Fruit fly (Drosophila melanogaster) whole organism, larva: ENCODE measurements around the gene CG17928.

ENCODE experiments used
- noc ChIP-seq: fragments of 200-800 bp; sonication (Bioruptor generic); optimal IDR thresholded peaks from 3 replicates; lab custom pipeline; 2019; ENCODE audit warnings: missing biosample characterization, mild to moderate bottlenecking, missing genetic modification characterization, moderate library complexity

Gene CG17928

dm6 chr2L:16791345-16791744 is at the start of gene CG17928:
Gene CG17928, plus strand, starts transcription at chr2L:16791568.
- TF ChIP-seq noc: no peak

- TF ChIP-seq noc: no peak
These were observed 48.1 kb upstream of the CG17928 start, which contains the start of the genes LSm7 and BuGZ for dm6 chr2L:16743055-16743805. Gene LSm7, minus strand, starts transcription at chr2L:16743100. Gene BuGZ, plus strand, starts transcription at chr2L:16743405.

- no peak for TF ChIP-seq noc
These were observed 44.2 kb upstream of the CG17928 start for dm6 chr2L:16747145-16747544.

- TF ChIP-seq noc: no peak
These were observed 39.0 kb upstream of the CG17928 start for dm6 chr2L:16752340-16752739.

- TF ChIP-seq noc: no peak
These were observed 37.3 kb upstream of the CG17928 start, which contains the start of gene yellow-b for dm6 chr2L:16754074-16754473. Gene yellow-b, plus strand, starts transcription at chr2L:16754336.

- no peak for TF ChIP-seq noc
These were observed 30.6 kb upstream of the CG17928 start, which contains the start of gene ppk17 for dm6 chr2L:16760504-16761417. Gene ppk17, minus strand, starts transcription at chr2L:16760554.

dm6 chr2L:16761891-16762290 is 29.5 kb upstream of the CG17928 start:
- no peak for TF ChIP-seq noc

- TF ChIP-seq noc: no peak
These were observed 26.9 kb upstream of the CG17928 start for dm6 chr2L:16764480-16764879.

dm6 chr2L:16766070-16766752 is 25.2 kb upstream of the CG17928 start, which contains the start of gene Mhc:
Gene Mhc, plus strand, starts transcription at chr2L:16766566.
- TF ChIP-seq noc: no peak

- no peak for TF ChIP-seq noc
These were observed 3.8 kb upstream of the CG17928 start for dm6 chr2L:16787548-16787947.

- TF ChIP-seq noc: no peak
These were observed 2.5 kb upstream of the CG17928 start for dm6 chr2L:16788885-16789284.

dm6 chr2L:16789880-16790279 is 1.5 kb upstream of the CG17928 start:
- TF ChIP-seq noc: no peak

dm6 chr2L:16790671-16791270 is 597 bp upstream of the CG17928 start, which contains the start of gene Cyt-b5-r:
Gene Cyt-b5-r, minus strand, starts transcription at chr2L:16790721.
- TF ChIP-seq noc: peak; percentile 16

dm6 chr2L:16793970-16794369 is 2.6 kb downstream of the CG17928 start, which contains the start of gene Ugt37C2:
Gene Ugt37C2, plus strand, starts transcription at chr2L:16794211.
- TF ChIP-seq noc: no peak

dm6 chr2L:16796104-16796645 is 4.8 kb downstream of the CG17928 start, which contains the start of gene Ugt37E1:
Gene Ugt37E1, plus strand, starts transcription at chr2L:16796595.
- no peak for TF ChIP-seq noc

dm6 chr2L:16798705-16799104 is 7.3 kb downstream of the CG17928 start, which contains the start of gene Ugt37D1:
Gene Ugt37D1, plus strand, starts transcription at chr2L:16799025.
- TF ChIP-seq noc: peak; percentile 25
